Worm (Caenorhabditis elegans) whole organism, early embryonic: ENCODE measurements around the gene gck-4.

ENCODE experiments used
- F13C5.2 ChIP-seq: sonication (generic microtip); optimal IDR thresholded peaks from 2 replicates; lab custom pipeline; 2017; ENCODE audit warnings: mild to moderate bottlenecking, missing genetic modification characterization, inconsistent platforms, missing compliant biosample characterization
- aly-1 ChIP-seq: sonication (generic microtip); optimal IDR thresholded peaks from 2 replicates; lab custom pipeline; 2016; ENCODE audit warnings: missing genetic modification characterization, missing compliant biosample characterization
- ama-1 ChIP-seq: fragments of 150-350 bp; optimal IDR thresholded peaks from 2 replicates; lab custom pipeline; 2014
- ceh-36 ChIP-seq: sonication (generic microtip); optimal IDR thresholded peaks from 2 replicates; lab custom pipeline; 2016; ENCODE audit warnings: missing genetic modification characterization, inconsistent platforms, missing compliant biosample characterization
- flt-1 ChIP-seq: fragments of 200-800 bp; sonication (Bioruptor generic); IDR thresholded peaks from 2 replicates; pipeline ENCODE4 v1.3.6; 2022; ENCODE audit warnings: missing genetic modification characterization, missing compliant biosample characterization
- hmbx-1 ChIP-seq: sonication (generic microtip); optimal IDR thresholded peaks from 2 replicates; lab custom pipeline; 2016; ENCODE audit warnings: mild to moderate bottlenecking, missing genetic modification characterization, missing compliant biosample characterization
- sea-1 ChIP-seq: fragments of 200-800 bp; sonication (Bioruptor generic); conservative IDR thresholded peaks from 2 replicates; pipeline ENCODE4 v1.3.6; 2022; ENCODE audit warnings: missing genetic modification characterization, missing compliant biosample characterization
- tbx-11 ChIP-seq: fragments of 200-800 bp; sonication (Bioruptor generic); IDR thresholded peaks from 2 replicates; pipeline ENCODE4 v1.3.6; 2022; ENCODE audit warnings: missing genetic modification characterization, missing compliant biosample characterization
- tra-4 ChIP-seq: sonication (generic microtip); optimal IDR thresholded peaks from 2 replicates; lab custom pipeline; 2017; ENCODE audit warnings: missing genetic modification characterization, missing compliant biosample characterization

ce11 chrX:13687111-13687512, 10.1 kb downstream of the gck-4 start:
- TF ChIP-seq tbx-11 (GFP tag; lab: Robert Waterston, UW), result no peak
- no peak for TF ChIP-seq ceh-36 (tag; lab: Kevin White, UChicago)
- TF ChIP-seq F13C5.2 (tag; lab: Kevin White, UChicago), result peak; percentile 7
- no peak for TF ChIP-seq ama-1 (lab: Kevin White, UChicago)
- TF ChIP-seq flt-1, result no peak
- no peak for TF ChIP-seq tra-4 (tag; lab: Kevin White, UChicago)
- peak; percentile 30 for TF ChIP-seq aly-1 (tag; lab: Kevin White, UChicago)
- no peak for TF ChIP-seq hmbx-1 (tag; lab: Kevin White, UChicago)
- no peak for TF ChIP-seq sea-1 (GFP tag; lab: Robert Waterston, UW)
